Fruit fly (Drosophila melanogaster) ovary, adult (tissue): ENCODE results near the gene CG4318.
"Not testable (repeated sequence)": the region's sequence is repeated elsewhere in the genome, so short reads cannot be mapped to it uniquely, and the experiment has no call there.

Experiments used
- CG17801 ChIP-seq: fragments of 200-800 bp; optimal IDR thresholded peaks from 2 replicates; lab custom pipeline; 2019; ENCODE audit warnings: missing biosample characterization, mild to moderate bottlenecking, missing genetic modification characterization, moderate library complexity; ENCODE audit not compliant: partially characterized antibody

The CG4318 gene

dm6 chrX:13154783-13155182, at the start of gene CG4318, which contains the start of gene CG4332:
CG4318 (minus strand) TSS chrX:13154924.
CG4332 (plus strand) TSS chrX:13155038.
- peak; percentile 6 for TF ChIP-seq CG17801 (GFP tag; lab: Kevin White, UChicago)

dm6 chrX:13202162-13202561, 47.4 kb upstream of the CG4318 start, which contains the start of gene CG44437:
CG44437 (minus strand) TSS chrX:13202262.
- TF ChIP-seq CG17801 (GFP tag; lab: Kevin White, UChicago), result no peak

dm6 chrX:13194249-13194648, 39.5 kb upstream of the CG4318 start, which contains the start of gene Coq5:
Coq5 (minus strand) TSS chrX:13194551.
- TF ChIP-seq CG17801 (GFP tag; lab: Kevin White, UChicago), result no peak

dm6 chrX:13192239-13192638, 37.5 kb upstream of the CG4318 start:
- no peak for TF ChIP-seq CG17801 (GFP tag; lab: Kevin White, UChicago)

dm6 chrX:13191783-13192182, 37.1 kb upstream of the CG4318 start, which contains the start of gene CG12723:
CG12723 (minus strand) TSS chrX:13191883.
- TF ChIP-seq CG17801 (GFP tag; lab: Kevin White, UChicago), result no peak

dm6 chrX:13189032-13189431, 34.3 kb upstream of the CG4318 start, which contains the start of gene Lgr4:
Lgr4 (minus strand) TSS chrX:13189164.
- no peak for TF ChIP-seq CG17801 (GFP tag; lab: Kevin White, UChicago)

dm6 chrX:13184178-13184577, 29.5 kb upstream of the CG4318 start, which contains the start of gene CG32641:
CG32641 (plus strand) TSS chrX:13184478.
- TF ChIP-seq CG17801 (GFP tag; lab: Kevin White, UChicago), result not testable (repeated sequence)

dm6 chrX:13177720-13178119, 23.0 kb upstream of the CG4318 start, which contains the start of gene CG32640:
CG32640 (plus strand) TSS chrX:13178005.
- not testable (repeated sequence) for TF ChIP-seq CG17801 (GFP tag; lab: Kevin White, UChicago)

- TF ChIP-seq CG17801 (GFP tag; lab: Kevin White, UChicago), result no peak
Observed at dm6 chrX:13172865-13173264, 18.1 kb upstream of the CG4318 start.

- TF ChIP-seq CG17801 (GFP tag; lab: Kevin White, UChicago), result peak; percentile 86
Observed at dm6 chrX:13159481-13159880, 4.8 kb upstream of the CG4318 start, which contains the start of the genes Bap60 and CG12096. Bap60 (minus strand) TSS chrX:13159508. CG12096 (plus strand) TSS chrX:13159604.

dm6 chrX:13149083-13149482, 5.6 kb downstream of the CG4318 start:
- no peak for TF ChIP-seq CG17801 (GFP tag; lab: Kevin White, UChicago)

- no peak for TF ChIP-seq CG17801 (GFP tag; lab: Kevin White, UChicago)
Observed at dm6 chrX:13145858-13146257, 8.9 kb downstream of the CG4318 start.

dm6 chrX:13143100-13143499, 11.6 kb downstream of the CG4318 start:
- TF ChIP-seq CG17801 (GFP tag; lab: Kevin White, UChicago), result no peak

- no peak for TF ChIP-seq CG17801 (GFP tag; lab: Kevin White, UChicago)
Observed at dm6 chrX:13138887-13139286, 15.8 kb downstream of the CG4318 start, which contains the start of gene CG32645. CG32645 (plus strand) TSS chrX:13139199.

- TF ChIP-seq CG17801 (GFP tag; lab: Kevin White, UChicago), result no peak
Observed at dm6 chrX:13136939-13137697, 17.6 kb downstream of the CG4318 start.

dm6 chrX:13135702-13136101, 19.0 kb downstream of the CG4318 start:
- no peak for TF ChIP-seq CG17801 (GFP tag; lab: Kevin White, UChicago)
